Fruit fly (Drosophila melanogaster): ENCODE data around the gene RpL30.

RpL30 gene

DNA sequence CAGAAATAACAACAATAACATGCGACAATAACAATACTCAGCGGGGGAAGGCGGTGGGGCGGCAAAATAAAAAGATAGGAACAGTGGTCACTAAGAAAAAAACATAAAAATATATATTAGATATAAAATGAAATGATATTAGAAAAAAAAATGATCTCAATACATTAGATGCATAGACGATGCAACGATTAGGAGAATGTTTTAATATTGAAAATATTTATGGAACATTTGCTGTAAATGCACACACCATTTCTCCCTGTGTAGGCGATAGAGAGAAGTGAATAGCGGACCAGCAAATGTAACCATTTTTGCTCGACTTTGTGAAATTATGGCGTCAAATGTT lies 42.9 kb downstream of the RpL30 start (continued):
- no peak for TF ChIP-seq btn (GFP tag; optimal IDR thresholded peaks at IDR 0.05)
- peak; percentile 25 for TF ChIP-seq CG1647 (GFP tag; optimal IDR thresholded peaks at IDR 0.05)
- TF ChIP-seq esg (GFP tag; conservative IDR thresholded peaks at IDR 0.05) = peak; percentile 87
- TF ChIP-seq Kr (GFP tag; optimal IDR thresholded peaks at IDR 0.05) = no peak
- TF ChIP-seq CG1792 (GFP tag; optimal IDR thresholded peaks at IDR 0.05) = no peak
- TF ChIP-seq tio (GFP tag; optimal IDR thresholded peaks at IDR 0.05) = peak; percentile 67
- peak; percentile 77 for TF ChIP-seq Adf1 (GFP tag; IDR thresholded peaks at IDR 0.05)
- TF ChIP-seq so (GFP tag; IDR thresholded peaks at IDR 0.05) = peak; percentile 88
- peak; percentile 49 for TF ChIP-seq schlank (tag; optimal IDR thresholded peaks at IDR 0.05)
- peak; percentile 49 for TF ChIP-seq CG3838 (GFP tag; optimal IDR thresholded peaks at IDR 0.05)
- no peak for TF ChIP-seq aop (GFP tag; IDR thresholded peaks at IDR 0.05)
- peak; percentile 69 for TF ChIP-seq Max (GFP tag; optimal IDR thresholded peaks at IDR 0.05)
- peak; percentile 85 for TF ChIP-seq CG17328 (GFP tag; IDR thresholded peaks at IDR 0.05)
- TF ChIP-seq dimm (GFP tag; IDR thresholded peaks at IDR 0.05) = peak; percentile 52
- no peak for TF ChIP-seq CG8944 (GFP tag; optimal IDR thresholded peaks at IDR 0.05)
- TF ChIP-seq emc (GFP tag; optimal IDR thresholded peaks at IDR 0.05) = no peak
- TF ChIP-seq tup (GFP tag; optimal IDR thresholded peaks at IDR 0.05) = no peak
- TF ChIP-seq cg (GFP tag; optimal IDR thresholded peaks at IDR 0.05) = no peak
- peak; percentile 94 for TF ChIP-seq lmd (GFP tag; IDR thresholded peaks at IDR 0.05)
- TF ChIP-seq gce (GFP tag; IDR thresholded peaks at IDR 0.05) = peak; percentile 65; the same call in 1 of the 3 replicates
- no peak for TF ChIP-seq CG33557 (GFP tag; optimal IDR thresholded peaks at IDR 0.05)
- peak; percentile 8 for TF ChIP-seq Nf-YB (GFP tag; optimal IDR thresholded peaks at IDR 0.05)
- TF ChIP-seq CG10274 (GFP tag; optimal IDR thresholded peaks at IDR 0.05) = peak; percentile 56
- peak; percentile 87 for TF ChIP-seq CG32772 (GFP tag; IDR thresholded peaks at IDR 0.05)
- peak; percentile 21 to 61 for TF ChIP-seq Pdp1 (GFP tag; optimal IDR thresholded peaks at IDR 0.05)
- TF ChIP-seq sob (GFP tag; IDR thresholded peaks at IDR 0.05) = peak; percentile 94
- peak; percentile 21 for TF ChIP-seq CG3065 (GFP tag; optimal IDR thresholded peaks at IDR 0.05)
- peak; percentile 72 for TF ChIP-seq zen (tag; optimal IDR thresholded peaks at IDR 0.05)
- no peak for TF ChIP-seq Tbp (GFP tag; optimal IDR thresholded peaks at IDR 0.05)
- peak; percentile 46 for TF ChIP-seq CG7271 (tag; optimal IDR thresholded peaks at IDR 0.05)
- TF ChIP-seq oc (tag; optimal IDR thresholded peaks at IDR 0.05) = peak; percentile 16

DNA sequence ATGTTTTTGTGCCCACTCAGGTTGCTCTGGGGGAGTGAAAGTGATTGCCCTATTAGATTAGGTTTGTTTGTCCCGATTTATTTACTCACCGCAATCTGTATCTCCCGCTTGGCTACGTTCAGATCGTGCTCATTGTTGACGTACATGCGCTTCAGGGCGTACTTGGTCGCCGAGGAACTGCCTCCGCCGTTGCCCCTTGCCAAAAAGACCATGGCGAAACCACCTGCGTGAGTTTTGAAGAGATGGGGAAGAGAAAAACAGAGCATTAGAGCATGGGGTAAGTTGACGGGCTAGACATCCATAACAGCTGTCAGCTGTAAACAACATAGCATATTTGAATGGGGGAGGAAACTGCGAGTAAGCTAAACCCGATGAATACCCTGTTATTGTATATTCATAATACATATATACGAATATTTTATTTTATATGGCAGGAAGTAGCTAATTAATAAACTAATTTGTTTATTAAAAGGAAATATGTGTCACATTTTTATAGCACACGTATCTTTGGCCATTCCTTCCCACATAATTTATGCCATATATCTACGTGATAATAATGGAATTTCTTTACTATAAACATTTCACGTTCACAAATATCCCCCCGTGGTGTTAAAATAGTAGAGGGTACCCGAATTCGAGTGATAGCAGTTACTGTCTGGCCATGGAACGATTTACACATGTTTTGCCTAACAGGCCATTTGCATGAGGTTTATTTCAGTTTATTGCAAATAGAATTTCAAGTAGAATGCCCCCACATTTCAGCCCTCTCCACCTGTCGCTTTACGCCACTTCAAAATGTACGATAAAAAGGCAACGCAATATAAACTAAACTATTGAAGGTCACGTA lies 43.5 kb downstream of the RpL30 start:
- peak; percentile 16 for TF ChIP-seq dmrt11E (tag; optimal IDR thresholded peaks at IDR 0.05)
- TF ChIP-seq eve (GFP tag; optimal IDR thresholded peaks at IDR 0.05) = no peak
- no peak for TF ChIP-seq CG12155 (GFP tag; optimal IDR thresholded peaks at IDR 0.05)
- no peak for TF ChIP-seq Dip2 (GFP tag; IDR thresholded peaks at IDR 0.05)
- TF ChIP-seq chn (GFP tag; optimal IDR thresholded peaks at IDR 0.05) = no peak
- no peak for TF ChIP-seq CG4282 (GFP tag; optimal IDR thresholded peaks at IDR 0.05)
- TF ChIP-seq Taf1 (GFP tag; IDR thresholded peaks at IDR 0.05) = peak; percentile 56
- peak; percentile 4 for TF ChIP-seq CG6854 (GFP tag; optimal IDR thresholded peaks at IDR 0.05)
- TF ChIP-seq MTF-1 (GFP tag; optimal IDR thresholded peaks at IDR 0.05; ENCODE audit: borderline replicate concordance) = no peak
- peak; percentile 53 for TF ChIP-seq grau (tag; optimal IDR thresholded peaks at IDR 0.05)
- TF ChIP-seq slbo (GFP tag; IDR thresholded peaks at IDR 0.05) = peak; percentile 74
- TF ChIP-seq Mes4 (GFP tag; optimal IDR thresholded peaks at IDR 0.05) = no peak
- TF ChIP-seq CG18599 (GFP tag; optimal IDR thresholded peaks at IDR 0.05) = peak; percentile 61
- TF ChIP-seq Stat92E (GFP tag; optimal IDR thresholded peaks at IDR 0.05) = no peak
- no peak for TF ChIP-seq CG8290 (GFP tag; optimal IDR thresholded peaks at IDR 0.05)
- TF ChIP-seq CG8290 (tag; optimal IDR thresholded peaks at IDR 0.05) = no peak
- no peak for TF ChIP-seq Drgx (GFP tag; IDR thresholded peaks at IDR 0.05)
- no peak for TF ChIP-seq CG2875 (GFP tag; optimal IDR thresholded peaks at IDR 0.05)
- TF ChIP-seq dpn (GFP tag; optimal IDR thresholded peaks at IDR 0.05) = no peak
- peak; percentile 84 for TF ChIP-seq mirr (GFP tag; optimal IDR thresholded peaks at IDR 0.05)
- TF ChIP-seq bsh (GFP tag; optimal IDR thresholded peaks at IDR 0.05) = peak in 1 of 2 experiments; percentile 3

Measured in whole organism, embryonic.